Fruit fly (Drosophila melanogaster) Kc167 (cell line): ENCODE measurements around the gene CG5355.

Experiments
- Myc ChIP-seq: fragments of >200 bp; optimal IDR thresholded peaks from 2 replicates; lab custom pipeline; 2017; ENCODE audit warnings: missing external identifiers
- Sin3A ChIP-seq: fragments of >200 bp; optimal IDR thresholded peaks from 2 replicates; lab custom pipeline; 2018; ENCODE audit warnings: missing external identifiers
- h ChIP-seq: fragments of >200 bp; optimal IDR thresholded peaks from 3 replicates; lab custom pipeline; 2018; ENCODE audit warnings: missing external identifiers
- insv ChIP-seq: fragments of >200 bp; optimal IDR thresholded peaks from 3 replicates; lab custom pipeline; 2018; ENCODE audit warnings: missing external identifiers
- psq ChIP-seq: fragments of >200 bp; optimal IDR thresholded peaks from 2 replicates; lab custom pipeline; 2017; ENCODE audit warnings: missing external identifiers
- ttk ChIP-seq: sonication (Bioruptor generic); optimal IDR thresholded peaks from 2 replicates; lab custom pipeline; 2017; ENCODE audit warnings: missing external identifiers

DNA sequence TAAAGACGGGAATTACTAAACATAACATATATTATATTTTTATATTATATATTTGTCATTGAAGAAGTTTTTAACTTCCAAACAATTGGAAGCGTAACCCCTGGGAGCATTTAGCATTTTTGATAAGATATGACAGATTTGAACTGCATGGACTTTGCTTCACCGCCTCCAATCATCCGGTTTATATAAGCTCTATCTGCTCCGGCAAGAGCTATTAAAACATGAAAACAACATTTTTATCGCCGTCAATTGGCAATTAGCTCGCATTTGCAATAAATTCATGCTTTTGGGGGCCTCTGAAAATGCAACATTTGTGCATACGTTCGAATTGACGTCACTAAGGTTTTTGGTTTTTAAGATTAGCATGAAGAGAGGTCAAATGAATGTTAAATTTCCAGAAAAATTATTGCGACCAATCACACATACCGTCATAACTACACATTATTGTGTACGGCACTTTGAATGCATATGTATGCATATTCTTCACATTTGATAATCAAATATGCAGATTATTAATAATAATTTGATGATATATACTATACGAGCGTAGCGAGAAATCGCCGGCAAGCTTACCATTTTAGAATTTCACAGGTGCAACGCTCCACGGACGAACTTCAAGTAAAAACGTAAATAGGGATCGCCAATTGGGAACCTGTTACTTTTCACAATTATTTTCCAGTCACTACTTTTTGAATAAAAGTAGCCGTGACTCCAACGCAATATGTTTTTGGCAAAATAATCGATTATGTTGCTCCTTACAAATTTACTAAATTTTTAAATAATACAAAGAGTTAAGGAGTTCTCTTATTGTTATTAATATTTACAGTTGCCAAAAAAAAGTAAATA, 17.4 kb downstream of the CG5355 start, which contains the start of gene Mdh1:
- TF ChIP-seq insv (no peak), ttk (no peak), Myc (lab: Kevin White, UChicago) (no peak), h (no peak), psq (lab: Kevin White, UChicago) (peak; percentile 52), Sin3A (no peak)
